ENCODE assay signal across 2 fruit fly cellular contexts in the genomic region with DNA sequence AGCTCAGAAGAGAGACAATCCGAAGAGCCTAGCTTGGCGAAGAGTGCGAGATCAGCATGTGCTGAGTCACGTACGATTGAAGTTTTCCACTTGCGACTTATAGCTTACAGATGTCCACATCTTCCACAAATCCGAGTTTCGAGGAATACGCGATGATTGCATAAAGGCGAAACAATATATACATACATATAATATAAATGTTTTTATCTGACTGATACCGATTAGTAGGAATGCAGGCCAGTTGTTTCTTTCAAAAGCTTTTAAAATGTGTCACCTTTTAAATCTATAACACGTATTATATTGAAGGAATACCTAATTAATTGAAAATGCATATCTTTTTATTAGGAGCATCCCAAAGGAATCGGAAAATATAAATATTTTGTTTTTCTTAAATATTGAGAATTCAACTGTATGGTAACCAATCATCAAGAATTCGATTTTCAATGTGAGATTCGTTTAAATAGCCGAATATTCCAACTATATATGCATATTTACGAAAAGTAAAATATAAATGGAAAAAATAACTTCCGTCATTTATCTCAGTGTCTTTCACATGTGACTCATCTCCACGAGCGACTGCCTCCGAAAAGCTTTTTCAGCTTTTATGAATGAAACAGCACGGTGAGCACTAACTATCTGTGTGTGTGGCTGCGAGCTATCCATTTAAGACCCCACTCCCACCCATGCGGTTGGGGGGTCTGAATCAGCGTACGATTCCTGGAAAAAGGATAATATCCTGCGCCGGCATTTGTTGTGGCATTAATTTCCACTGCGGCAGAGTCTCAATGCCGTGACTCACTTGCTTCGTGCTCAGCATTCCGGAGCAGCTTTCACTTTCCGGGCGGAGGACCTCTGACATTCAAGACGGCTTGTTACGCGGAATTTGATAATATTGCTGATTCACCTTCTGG.
A peak's percentile ranks its signal among the peaks of the same experiment; 100 is the strongest.
TF ChIP-seq lines count a peak whose summit lies in the region.

No protein-coding gene starts in this region.

TF ChIP-seq in whole organism, embryonic, 481 proteins besides CTCF, POLR2A, EP300 and RAD21 (continued from another document and continues in another):
- TF ChIP-seq Nf-YC (tag; optimal IDR thresholded peaks at IDR 0.05; lab: Kevin White, UChicago) (peak; percentile 43), sisA (GFP tag; IDR thresholded peaks at IDR 0.05; lab: Robert Waterston, UW) (no peak), CG14667 (GFP tag; IDR thresholded peaks at IDR 0.05; lab: Robert Waterston, UW) (no peak), B-H2 (GFP tag; optimal IDR thresholded peaks at IDR 0.05; lab: Kevin White, UChicago) (no peak), Hr3 (GFP tag; optimal IDR thresholded peaks at IDR 0.05; lab: Kevin White, UChicago) (peak; percentile 40), CG3281 (GFP tag; optimal IDR thresholded peaks at IDR 0.05; lab: Kevin White, UChicago) (peak; percentile 71), CG11456 (GFP tag; IDR thresholded peaks at IDR 0.05; lab: Robert Waterston, UW) (peak; percentile 67; the same call in 2 of the 3 replicates), pnt (GFP tag; optimal IDR thresholded peaks at IDR 0.05; lab: Kevin White, UChicago) (peak; percentile 4), pho (GFP tag; optimal IDR thresholded peaks at IDR 0.05; lab: Kevin White, UChicago) (peak; percentile 18), tio (GFP tag; optimal IDR thresholded peaks at IDR 0.05; lab: Kevin White, UChicago) (peak; percentile 1), CG17568 (GFP tag; optimal IDR thresholded peaks at IDR 0.05; lab: Kevin White, UChicago) (peak; percentile 22), ham (GFP tag; IDR thresholded peaks at IDR 0.05; lab: Robert Waterston, UW) (no peak; the same call in 1 of the 2 replicates), CG11723 (GFP tag; optimal IDR thresholded peaks at IDR 0.05; lab: Kevin White, UChicago) (peak; percentile 20), rib (GFP tag; IDR thresholded peaks at IDR 0.05; lab: Robert Waterston, UW) (peak; percentile 10; the same call in 1 of the 2 replicates), pzg (GFP tag; optimal IDR thresholded peaks at IDR 0.05; lab: Kevin White, UChicago) (no peak), CG6272 (GFP tag; IDR thresholded peaks at IDR 0.05; lab: Robert Waterston, UW) (no peak), inv (GFP tag; IDR thresholded peaks at IDR 0.05; lab: Robert Waterston, UW; ENCODE audit: partially characterized antibody) (no peak), lilli (GFP tag; optimal IDR thresholded peaks at IDR 0.05; lab: Kevin White, UChicago) (peak; percentile 65), Adf1 (GFP tag; IDR thresholded peaks at IDR 0.05; lab: Robert Waterston, UW) (no peak), CG4282 (GFP tag; optimal IDR thresholded peaks at IDR 0.05; lab: Kevin White, UChicago) (no peak), CG8281 (tag; optimal IDR thresholded peaks at IDR 0.05; lab: Kevin White, UChicago) (peak; percentile 21), MBD-R2 (GFP tag; IDR thresholded peaks at IDR 0.05; lab: Robert Waterston, UW) (no peak; the same call in 1 of the 2 replicates), Hand (GFP tag; optimal IDR thresholded peaks at IDR 0.05; lab: Kevin White, UChicago) (peak; percentile 5), onecut (GFP tag; IDR thresholded peaks at IDR 0.05; lab: Robert Waterston, UW) (no peak), gsb (GFP tag; IDR thresholded peaks at IDR 0.05; lab: Robert Waterston, UW) (no peak), CG9817 (tag; optimal IDR thresholded peaks at IDR 0.05; lab: Kevin White, UChicago) (peak; percentile 53), Doc3 (GFP tag; IDR thresholded peaks at IDR 0.05; lab: Robert Waterston, UW; ENCODE audit: partially characterized antibody) (no peak), CG10209 (GFP tag; optimal IDR thresholded peaks at IDR 0.05; lab: Kevin White, UChicago) (peak; percentile 66), CG8765 (GFP tag; IDR thresholded peaks at IDR 0.05; lab: Robert Waterston, UW) (no peak), pan (optimal IDR thresholded peaks at IDR 0.05; lab: Kevin White, UChicago) (no peak), pan (GFP tag; optimal IDR thresholded peaks at IDR 0.05 in 1 of 2, IDR thresholded peaks at IDR 0.05 in 1 of 2) (peak in 1 of 2 experiments; percentile 76), CG4360 (GFP tag; IDR thresholded peaks at IDR 0.05; lab: Robert Waterston, UW) (no peak), vnd (GFP tag; IDR thresholded peaks at IDR 0.05; lab: Robert Waterston, UW; ENCODE audit: partially characterized antibody) (no peak), CG31224 (GFP tag; IDR thresholded peaks at IDR 0.05; lab: Robert Waterston, UW) (no peak), pum (GFP tag; optimal IDR thresholded peaks at IDR 0.05; lab: Kevin White, UChicago) (peak; percentile 5), CG31441 (GFP tag; IDR thresholded peaks at IDR 0.05; lab: Robert Waterston, UW) (peak; percentile 73), caup (GFP tag; optimal IDR thresholded peaks at IDR 0.05; lab: Kevin White, UChicago; ENCODE audit: severe bottlenecking) (peak; percentile 73), NFAT (GFP tag; IDR thresholded peaks at IDR 0.05; lab: Robert Waterston, UW) (no peak; the same call in 1 of the 2 replicates), Six4 (GFP tag; optimal IDR thresholded peaks at IDR 0.05; lab: Kevin White, UChicago) (peak; percentile 17), Dip3 (GFP tag; optimal IDR thresholded peaks at IDR 0.05; lab: Kevin White, UChicago) (peak; percentile 46), CG12299 (tag; optimal IDR thresholded peaks at IDR 0.05; lab: Kevin White, UChicago) (peak; percentile 38), CG4730 (GFP tag; IDR thresholded peaks at IDR 0.05; lab: Robert Waterston, UW) (no peak), TFAM (GFP tag; optimal IDR thresholded peaks at IDR 0.05; lab: Kevin White, UChicago) (no peak), H15 (GFP tag; IDR thresholded peaks at IDR 0.05; lab: Robert Waterston, UW) (0 out of 3 replicates have a peak, but pooled peaks have one; percentile 27), nerfin-1 (tag; optimal IDR thresholded peaks at IDR 0.05; lab: Kevin White, UChicago) (peak; percentile 13), CG1529 (GFP tag; optimal IDR thresholded peaks at IDR 0.05; lab: Kevin White, UChicago) (peak; percentile 9), CG7556 (GFP tag; optimal IDR thresholded peaks at IDR 0.05; lab: Kevin White, UChicago) (peak; percentile 77), NK7.1 (GFP tag; optimal IDR thresholded peaks at IDR 0.05; lab: Kevin White, UChicago) (peak; percentile 26), CoRest (tag; optimal IDR thresholded peaks at IDR 0.05; lab: Kevin White, UChicago) (peak; percentile 77), abd-A (tag; optimal IDR thresholded peaks at IDR 0.05; lab: Kevin White, UChicago) (peak; percentile 51), sim (GFP tag; IDR thresholded peaks at IDR 0.05; lab: Robert Waterston, UW) (no peak), Tbp (GFP tag; optimal IDR thresholded peaks at IDR 0.05; lab: Kevin White, UChicago) (no peak), Dfd (GFP tag; optimal IDR thresholded peaks at IDR 0.05; lab: Kevin White, UChicago) (no peak), toy (GFP tag; IDR thresholded peaks at IDR 0.05; lab: Robert Waterston, UW) (no peak), D19A (tag; optimal IDR thresholded peaks at IDR 0.05; lab: Kevin White, UChicago) (peak; percentile 57), unpg (GFP tag; optimal IDR thresholded peaks at IDR 0.05; lab: Kevin White, UChicago) (peak; percentile 76), tap (tag; optimal IDR thresholded peaks at IDR 0.05; lab: Kevin White, UChicago) (peak; percentile 60), ERR (GFP tag; optimal IDR thresholded peaks at IDR 0.05; lab: Kevin White, UChicago) (no peak), fd96Cb (tag; optimal IDR thresholded peaks at IDR 0.05; lab: Kevin White, UChicago) (peak; percentile 35), CG13424 (tag; optimal IDR thresholded peaks at IDR 0.05; lab: Kevin White, UChicago) (peak; percentile 70)

TF ChIP-seq in whole organism, prepupa, 60 proteins besides CTCF, POLR2A, EP300 and RAD21 (continued from another document):
- TF ChIP-seq dsx (GFP tag; optimal IDR thresholded peaks at IDR 0.05; lab: Kevin White, UChicago; ENCODE audit: poor library complexity, severe bottlenecking) = no peak
- peak; percentile 88 for TF ChIP-seq svp (GFP tag; lab: Kevin White, UChicago)
- TF ChIP-seq CG11762 (GFP tag; optimal IDR thresholded peaks at IDR 0.05; lab: Kevin White, UChicago; ENCODE audit: insufficient read depth) = peak; percentile 62
- peak; percentile 71 for TF ChIP-seq CG10669 (GFP tag; optimal IDR thresholded peaks at IDR 0.05; lab: Kevin White, UChicago)
- no peak for TF ChIP-seq dac (GFP tag; optimal IDR thresholded peaks at IDR 0.05; lab: Kevin White, UChicago)
- peak; percentile 80 for TF ChIP-seq CG32006 (GFP tag; optimal IDR thresholded peaks at IDR 0.05; lab: Kevin White, UChicago)
- TF ChIP-seq CG11902 (GFP tag; optimal IDR thresholded peaks at IDR 0.05; lab: Kevin White, UChicago) = peak; percentile 18
- peak; percentile 31 for TF ChIP-seq vri (GFP tag; optimal IDR thresholded peaks at IDR 0.05; lab: Kevin White, UChicago)
- peak; percentile 49 for TF ChIP-seq CG8319 (GFP tag; optimal IDR thresholded peaks at IDR 0.05; lab: Kevin White, UChicago)
- TF ChIP-seq CG15336 (GFP tag; IDR thresholded peaks at IDR 0.05; lab: Robert Waterston, UW) = no peak; the same call in 1 of the 2 replicates
- peak; percentile 62 for TF ChIP-seq Ets96B (tag; optimal IDR thresholded peaks at IDR 0.05; lab: Kevin White, UChicago)
- no peak for TF ChIP-seq Hr38 (GFP tag; optimal IDR thresholded peaks at IDR 0.05; lab: Kevin White, UChicago)
- peak; percentile 55 for TF ChIP-seq Lpt (GFP tag; optimal IDR thresholded peaks at IDR 0.05; lab: Kevin White, UChicago)
- peak; percentile 28 for TF ChIP-seq fd85E (GFP tag; optimal IDR thresholded peaks at IDR 0.05; lab: Kevin White, UChicago)
